Fruit fly (Drosophila melanogaster) whole organism, embryonic: Measurements from ENCODE around the gene Tsp68C.

Experiments
- ATbp ChIP-seq: fragments of 200-800 bp; sonication (Bioruptor generic); optimal IDR thresholded peaks from 2 replicates; lab custom pipeline; 2017; ENCODE audit warnings: missing biosample characterization, mild to moderate bottlenecking, missing genetic modification characterization, missing genetic modification reagents
- Asciz ChIP-seq: fragments of 200-800 bp; sonication (Bioruptor generic); optimal IDR thresholded peaks from 2 replicates; lab custom pipeline; 2017; ENCODE audit warnings: missing biosample characterization, mild to moderate bottlenecking, missing genetic modification characterization, missing genetic modification reagents
- Awh ChIP-seq: fragments of 200-800 bp; sonication (Bioruptor generic); IDR thresholded peaks from 2 replicates; pipeline ENCODE4, ENCODE4 v1.3.6; 2022; ENCODE audit warnings: missing biosample characterization, missing genetic modification characterization
- CG11504 ChIP-seq: fragments of 200-800 bp; sonication (Bioruptor generic); optimal IDR thresholded peaks from 3 replicates; lab custom pipeline; 2019; ENCODE audit warnings: missing biosample characterization, mild to moderate bottlenecking, missing genetic modification characterization, moderate library complexity
- CG12769 ChIP-seq: fragments of 200-800 bp; sonication (Bioruptor generic); optimal IDR thresholded peaks from 2 replicates; lab custom pipeline; 2019; ENCODE audit warnings: missing biosample characterization, mild to moderate bottlenecking, missing genetic modification characterization, moderate library complexity
- CG13287 ChIP-seq: fragments of 200-800 bp; sonication (Bioruptor generic); IDR thresholded peaks from 2 replicates; pipeline ENCODE4 v1.3.6; 2022; ENCODE audit warnings: missing biosample characterization, missing genetic modification characterization; ENCODE audit not compliant: partially characterized antibody
- CG14441 ChIP-seq: fragments of 200-800 bp; sonication (Bioruptor generic); IDR thresholded peaks from 2 replicates; pipeline ENCODE4 v1.3.6; 2022; ENCODE audit warnings: missing biosample characterization, missing genetic modification characterization
- CG14667 ChIP-seq: fragments of 200-800 bp; sonication (Bioruptor generic); IDR thresholded peaks from 2 replicates; pipeline ENCODE4 v1.3.6; 2022; ENCODE audit warnings: missing biosample characterization, missing genetic modification characterization
- CG1603 ChIP-seq: fragments of 200-800 bp; sonication (Bioruptor generic); optimal IDR thresholded peaks from 2 replicates; lab custom pipeline; 2019; ENCODE audit warnings: missing biosample characterization, mild to moderate bottlenecking, missing genetic modification characterization, moderate library complexity
- CG17328 ChIP-seq: fragments of 200-800 bp; sonication (Bioruptor generic); IDR thresholded peaks from 2 replicates; pipeline ENCODE4 v1.3.6; 2022; ENCODE audit warnings: missing biosample characterization, missing genetic modification characterization
- CG18262 ChIP-seq: fragments of 200-800 bp; optimal IDR thresholded peaks from 3 replicates; lab custom pipeline; 2019; ENCODE audit warnings: missing biosample characterization, mild to moderate bottlenecking, missing genetic modification characterization, moderate library complexity
- CG2199 ChIP-seq: fragments of 200-800 bp; sonication (Bioruptor generic); IDR thresholded peaks from 3 replicates; pipeline ENCODE4 v1.3.6; 2022; ENCODE audit warnings: missing biosample characterization, missing genetic modification characterization
- CG2875 ChIP-seq: fragments of 200-800 bp; sonication (Bioruptor generic); optimal IDR thresholded peaks from 2 replicates; lab custom pipeline; 2017; ENCODE audit warnings: missing biosample characterization, mild to moderate bottlenecking, missing genetic modification characterization, missing genetic modification reagents
- CG3065 ChIP-seq: fragments of 200-800 bp; sonication (Bioruptor generic); optimal IDR thresholded peaks from 2 replicates; lab custom pipeline; 2016; ENCODE audit warnings: missing biosample characterization, missing genetic modification characterization
- CG31441 ChIP-seq: fragments of 200-800 bp; sonication (Bioruptor generic); IDR thresholded peaks from 2 replicates; pipeline ENCODE4 v1.3.6; 2022; ENCODE audit warnings: missing biosample characterization, missing genetic modification characterization
- CG33213 ChIP-seq: fragments of 200-800 bp; sonication (Bioruptor generic); optimal IDR thresholded peaks from 3 replicates; lab custom pipeline; 2016; ENCODE audit warnings: missing biosample characterization, missing genetic modification characterization
- CG3407 ChIP-seq: fragments of 200-800 bp; sonication (Bioruptor generic); optimal IDR thresholded peaks from 2 replicates; lab custom pipeline; 2018; ENCODE audit warnings: missing biosample characterization, mild to moderate bottlenecking, missing genetic modification characterization
- CG4282 ChIP-seq: fragments of 200-800 bp; sonication (Bioruptor generic); optimal IDR thresholded peaks from 2 replicates; lab custom pipeline; 2016; ENCODE audit warnings: missing biosample characterization, missing genetic modification characterization
- CG5180 ChIP-seq: fragments of 200-800 bp; sonication (Bioruptor generic); optimal IDR thresholded peaks from 3 replicates; lab custom pipeline; 2017; ENCODE audit warnings: missing biosample characterization, missing genetic modification characterization, mild to moderate bottlenecking, moderate library complexity, missing genetic modification reagents
- CG6254 ChIP-seq: fragments of 200-800 bp; sonication (Bioruptor generic); optimal IDR thresholded peaks from 3 replicates; lab custom pipeline; 2017; ENCODE audit warnings: mild to moderate bottlenecking, missing biosample characterization, missing genetic modification reagents, missing genetic modification characterization
- CG7745 ChIP-seq: fragments of 200-800 bp; sonication (Bioruptor generic); optimal IDR thresholded peaks from 2 replicates; lab custom pipeline; 2018; ENCODE audit warnings: missing biosample characterization, mild to moderate bottlenecking, missing genetic modification characterization, moderate library complexity
- CG7928 ChIP-seq: fragments of 200-800 bp; sonication (Bioruptor generic); optimal IDR thresholded peaks from 2 replicates; lab custom pipeline; 2017; ENCODE audit warnings: missing biosample characterization, mild to moderate bottlenecking, missing genetic modification characterization
- CG8281 ChIP-seq: fragments of 200-800 bp; sonication (Bioruptor generic); optimal IDR thresholded peaks from 2 replicates; lab custom pipeline; 2018; ENCODE audit warnings: missing biosample characterization, mild to moderate bottlenecking, missing genetic modification characterization, moderate library complexity
- CG8924 ChIP-seq: fragments of 200-800 bp; optimal IDR thresholded peaks from 3 replicates; lab custom pipeline; 2019; ENCODE audit warnings: missing biosample characterization, mild to moderate bottlenecking, missing genetic modification characterization, moderate library complexity
- CG9609 ChIP-seq: fragments of 200-800 bp; sonication (Bioruptor generic); optimal IDR thresholded peaks from 3 replicates; lab custom pipeline; 2016; ENCODE audit warnings: missing biosample characterization, missing genetic modification characterization
- CHES-1-like ChIP-seq: fragments of 200-800 bp; sonication (Bioruptor generic); optimal IDR thresholded peaks from 2 replicates; lab custom pipeline; 2016; ENCODE audit warnings: missing biosample characterization, missing genetic modification characterization
- Deaf1 ChIP-seq: fragments of 200-800 bp; optimal IDR thresholded peaks from 3 replicates; lab custom pipeline; 2019; ENCODE audit warnings: missing biosample characterization, mild to moderate bottlenecking, missing genetic modification characterization, moderate library complexity
- Fer3 ChIP-seq: fragments of 200-800 bp; sonication (Bioruptor generic); optimal IDR thresholded peaks from 2 replicates; lab custom pipeline; 2018; ENCODE audit warnings: missing biosample characterization, mild to moderate bottlenecking, missing genetic modification characterization, moderate library complexity
- HLH3B ChIP-seq: fragments of 200-800 bp; sonication (Bioruptor generic); IDR thresholded peaks from 2 replicates; pipeline ENCODE4 v1.3.6; 2022; ENCODE audit warnings: missing biosample characterization, missing genetic modification characterization
- Jarid2 ChIP-seq: fragments of 200-800 bp; sonication (Bioruptor generic); optimal IDR thresholded peaks from 3 replicates; lab custom pipeline; 2017; ENCODE audit warnings: mild to moderate bottlenecking, missing biosample characterization, missing genetic modification reagents, missing genetic modification characterization
- ash1 ChIP-seq: fragments of 200-800 bp; sonication (Bioruptor generic); optimal IDR thresholded peaks from 2 replicates; lab custom pipeline; 2018; ENCODE audit warnings: missing biosample characterization, mild to moderate bottlenecking, missing genetic modification characterization
- ci ChIP-seq: fragments of 200-800 bp; sonication (Bioruptor generic); IDR thresholded peaks from 3 replicates; pipeline ENCODE4 v1.3.6; 2022; ENCODE audit warnings: missing biosample characterization, missing genetic modification characterization
- dan ChIP-seq: fragments of 200-800 bp; sonication (Bioruptor generic); IDR thresholded peaks from 2 replicates; pipeline ENCODE4 v1.3.6; 2022; ENCODE audit warnings: missing biosample characterization, missing genetic modification characterization
- dmrt99B ChIP-seq: fragments of 200-800 bp; sonication (Bioruptor generic); optimal IDR thresholded peaks from 2 replicates; lab custom pipeline; 2018; ENCODE audit warnings: missing biosample characterization, mild to moderate bottlenecking, missing genetic modification characterization, moderate library complexity
- hkb ChIP-seq, 2 experiments: fragments of 200-800 bp in 1 of 2; fragments of >200 bp in 1 of 2; sonication (Bioruptor generic) in 1 of 2; IDR thresholded peaks in 1 of 2; optimal IDR thresholded peaks in 1 of 2; 2 replicates each; pipeline versions ENCODE4 v1.3.6 to Lab custom; 2017 to 2022; ENCODE audit warnings: missing biosample characterization in 1 of 2, missing genetic modification characterization in 1 of 2
- klu ChIP-seq: fragments of 200-800 bp; sonication (Bioruptor generic); IDR thresholded peaks from 2 replicates; pipeline ENCODE4 v1.3.6; 2022; ENCODE audit warnings: missing biosample characterization, missing genetic modification characterization
- kni ChIP-seq: fragments of 200-800 bp; sonication (Bioruptor generic); optimal IDR thresholded peaks from 3 replicates; lab custom pipeline; 2017; ENCODE audit warnings: mild to moderate bottlenecking, missing biosample characterization, missing genetic modification reagents, missing genetic modification characterization
- pho ChIP-seq: fragments of 200-800 bp; sonication (Bioruptor generic); optimal IDR thresholded peaks from 2 replicates; lab custom pipeline; 2016; ENCODE audit warnings: missing biosample characterization, missing genetic modification characterization
- sens ChIP-seq: fragments of 200-800 bp; sonication (Bioruptor generic); peaks from one replicate; lab custom pipeline; 2016; ENCODE audit warnings: missing biosample characterization, missing genetic modification characterization
- sim ChIP-seq: fragments of 200-800 bp; sonication (Bioruptor generic); IDR thresholded peaks from 2 replicates; pipeline ENCODE4 v1.3.6; 2022; ENCODE audit warnings: missing biosample characterization, missing genetic modification characterization
- slbo ChIP-seq: fragments of 200-800 bp; sonication (Bioruptor generic); IDR thresholded peaks from 2 replicates; pipeline ENCODE4 v1.3.6; 2022; ENCODE audit warnings: missing biosample characterization, missing genetic modification characterization
- trem ChIP-seq: fragments of 200-800 bp; optimal IDR thresholded peaks from 3 replicates; lab custom pipeline; 2019; ENCODE audit warnings: missing biosample characterization, mild to moderate bottlenecking, missing genetic modification characterization, moderate library complexity
- unpg ChIP-seq: fragments of 200-800 bp; sonication (Bioruptor generic); optimal IDR thresholded peaks from 3 replicates; lab custom pipeline; 2018; ENCODE audit warnings: missing biosample characterization, mild to moderate bottlenecking, missing genetic modification characterization, moderate library complexity

Tsp68C gene

DNA sequence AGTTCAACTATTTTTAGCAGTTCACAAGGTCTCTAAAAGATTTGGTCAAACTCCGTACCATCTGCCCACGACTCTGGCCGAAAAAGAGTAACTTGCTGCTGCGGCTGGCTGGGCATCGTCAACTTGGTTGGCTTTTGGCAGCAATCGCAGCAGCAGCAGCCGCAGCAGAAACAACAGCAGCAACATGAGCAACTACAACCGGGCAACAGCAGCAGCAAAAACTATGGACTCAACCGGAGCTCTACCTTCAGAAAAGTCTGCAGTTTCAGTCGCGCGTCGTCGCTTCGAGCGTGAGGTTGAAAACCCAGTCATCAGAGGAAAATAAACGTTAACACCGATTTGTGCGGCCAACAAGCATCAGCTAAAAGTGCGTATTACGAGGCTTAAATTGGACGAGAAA, 35.3 kb downstream of the Tsp68C start, which contains the start of gene CG13737 (continued):
- TF ChIP-seq CG11504: peak; percentile 70
- peak; percentile 71; the same call in 2 of the 3 replicates for TF ChIP-seq CG2199
- 0 out of 2 replicates have a peak, but pooled peaks have one; percentile 7 for TF ChIP-seq CG17328 (GFP tag; lab: Robert Waterston, UW)
- TF ChIP-seq CG13287 (GFP tag; lab: Robert Waterston, UW): 0 out of 2 replicates have a peak, but pooled peaks have one; percentile 11

dm6 chr3L:13881555-13881954, 38.1 kb downstream of the Tsp68C start:
- TF ChIP-seq pho (GFP tag; lab: Kevin White, UChicago) (no peak), CG8281 (tag; lab: Kevin White, UChicago) (peak; percentile 95), CG18262 (tag; lab: Kevin White, UChicago) (no peak), CG9609 (no peak), unpg (GFP tag; lab: Kevin White, UChicago) (no peak), CG12769 (tag; lab: Kevin White, UChicago) (peak; percentile 77)

DNA sequence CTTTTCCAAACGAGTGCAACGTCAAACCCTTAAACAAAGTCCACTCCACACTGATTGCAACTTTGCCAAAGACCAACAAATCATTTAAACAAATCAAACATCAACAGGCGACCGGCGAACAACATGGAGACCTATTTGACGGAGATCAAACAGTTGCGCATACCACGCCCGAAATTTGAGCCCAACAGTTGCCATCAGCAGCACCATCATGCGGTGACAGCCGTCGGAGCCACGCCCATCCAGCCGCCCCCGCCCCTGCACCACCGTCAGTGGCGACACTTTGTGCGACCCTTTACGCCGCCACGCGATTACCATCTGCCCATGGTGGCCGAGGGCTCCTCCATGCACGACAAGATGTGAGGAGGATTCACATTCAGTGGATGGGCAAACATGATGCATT, 39.1 kb downstream of the Tsp68C start:
- TF ChIP-seq CG2199 (peak; percentile 80; the same call in 1 of the 3 replicates), CG14441 (0 out of 2 replicates have a peak, but pooled peaks have one; percentile 19), sens (GFP tag; lab: Kevin White, UChicago) (peak; percentile 45), CG3065 (GFP tag; lab: Kevin White, UChicago) (no peak), Asciz (GFP tag; lab: Kevin White, UChicago) (peak; percentile 19), hkb (optimal IDR thresholded peaks at IDR 0.05; lab: Kevin White, UChicago) (no peak), hkb (GFP tag; IDR thresholded peaks at IDR 0.05; lab: Robert Waterston, UW) (0 out of 2 replicates have a peak, but pooled peaks have one; percentile 23), CG31441 (GFP tag; lab: Robert Waterston, UW) (no peak), dan (GFP tag; lab: Robert Waterston, UW) (no peak), dmrt99B (peak; percentile 5), Jarid2 (GFP tag; lab: Kevin White, UChicago) (no peak), CG7928 (GFP tag; lab: Kevin White, UChicago) (no peak), CG5180 (GFP tag; lab: Kevin White, UChicago) (peak; percentile 51), klu (GFP tag; lab: Robert Waterston, UW) (0 out of 2 replicates have a peak, but pooled peaks have one; percentile 22), CG8924 (tag; lab: Kevin White, UChicago) (peak; percentile 1), CG2875 (peak; percentile 14), slbo (GFP tag; lab: Robert Waterston, UW) (no peak), CG1603 (tag; lab: Kevin White, UChicago) (peak; percentile 31), Awh (GFP tag; lab: Robert Waterston, UW) (0 out of 2 replicates have a peak, but pooled peaks have one; percentile 38), HLH3B (peak; percentile 47; the same call in 1 of the 2 replicates), CG14667 (GFP tag; lab: Robert Waterston, UW) (no peak), sim (GFP tag; lab: Robert Waterston, UW) (0 out of 2 replicates have a peak, but pooled peaks have one; percentile 25), ash1 (GFP tag; lab: Kevin White, UChicago) (no peak), Fer3 (tag; lab: Kevin White, UChicago) (no peak), CG33213 (GFP tag; lab: Kevin White, UChicago) (no peak), ci (GFP tag; lab: Robert Waterston, UW) (peak; percentile 39; the same call in 1 of the 3 replicates), kni (GFP tag; lab: Kevin White, UChicago) (peak; percentile 66), ATbp (peak; percentile 46), Deaf1 (tag; lab: Kevin White, UChicago) (no peak), CG6254 (GFP tag; lab: Kevin White, UChicago) (peak; percentile 12), trem (tag; lab: Kevin White, UChicago) (no peak), CG4282 (no peak), CHES-1-like (GFP tag; lab: Kevin White, UChicago) (no peak), CG7745 (tag; lab: Kevin White, UChicago) (no peak), CG3407 (GFP tag; lab: Kevin White, UChicago) (peak; percentile 4)
